Worm (Caenorhabditis elegans) whole organism, L1 larva: Measurements from ENCODE around the gene emre-1.
A peak's percentile ranks its signal among the peaks of the same experiment; 100 is the strongest.

Source experiments
- C34B4.2 ChIP-seq: sonication (generic microtip); optimal IDR thresholded peaks from 2 replicates; lab custom pipeline; 2017; ENCODE audit warnings: mild to moderate bottlenecking, missing genetic modification characterization, missing compliant biosample characterization
- F16B12.6 ChIP-seq: fragments of 150-350 bp; optimal IDR thresholded peaks from 2 replicates; lab custom pipeline; 2014; ENCODE audit warnings: missing biosample characterization, missing genetic modification characterization
- Y116A8C.19 ChIP-seq: sonication (generic microtip); optimal IDR thresholded peaks from 2 replicates; lab custom pipeline; 2016; ENCODE audit warnings: missing compliant biosample characterization, missing genetic modification characterization, borderline replicate concordance
- alr-1 ChIP-seq: fragments of 200-800 bp; sonication (Bioruptor generic); optimal IDR thresholded peaks from 2 replicates; lab custom pipeline; 2018; ENCODE audit warnings: borderline replicate concordance, mild to moderate bottlenecking, missing genetic modification characterization, missing compliant biosample characterization
- ama-1 ChIP-seq: fragments of 150-350 bp; optimal IDR thresholded peaks from 2 replicates; lab custom pipeline; 2014
- blmp-1 ChIP-seq: fragments of 150-350 bp; optimal IDR thresholded peaks from 2 replicates; lab custom pipeline; 2014; ENCODE audit warnings: missing biosample characterization, missing genetic modification characterization
- ceh-63 ChIP-seq: fragments of 200-800 bp; sonication (Bioruptor generic); optimal IDR thresholded peaks from 2 replicates; lab custom pipeline; 2018; ENCODE audit warnings: mild to moderate bottlenecking, missing genetic modification characterization, missing compliant biosample characterization
- ceh-8 ChIP-seq: fragments of 200-800 bp; sonication (Bioruptor generic); optimal IDR thresholded peaks from 2 replicates; lab custom pipeline; 2018; ENCODE audit warnings: mild to moderate bottlenecking, missing genetic modification characterization, moderate library complexity, missing compliant biosample characterization
- ceh-88 ChIP-seq: fragments of 200-800 bp; sonication (Bioruptor generic); IDR thresholded peaks from 2 replicates; pipeline ENCODE4 v1.3.6; 2022; ENCODE audit warnings: missing genetic modification characterization, missing compliant biosample characterization
- ces-1 ChIP-seq: fragments of 150-350 bp; optimal IDR thresholded peaks from 2 replicates; lab custom pipeline; 2014; ENCODE audit warnings: missing biosample characterization, missing genetic modification reagents, missing genetic modification characterization
- dsc-1 ChIP-seq: sonication (generic microtip); optimal IDR thresholded peaks from 2 replicates; lab custom pipeline; 2016; ENCODE audit warnings: mild to moderate bottlenecking, missing genetic modification characterization, missing compliant biosample characterization
- efl-1 ChIP-seq, 4 experiments: fragments of 150-350 bp; optimal IDR thresholded peaks in 3 of 4; peaks in 1 of 4; 1 replicate in 1 of 4; 2 replicates in 3 of 4; lab custom pipeline; 2014; ENCODE audit warnings: missing biosample characterization in 2 of 4, missing genetic modification characterization in 2 of 4, missing genetic modification reagents in 2 of 4
- efl-3 ChIP-seq: fragments of 200-800 bp; sonication (Bioruptor generic); optimal IDR thresholded peaks from 2 replicates; lab custom pipeline; 2018; ENCODE audit warnings: mild to moderate bottlenecking, missing genetic modification characterization, missing compliant biosample characterization
- egl-13 ChIP-seq: sonication (generic microtip); optimal IDR thresholded peaks from 2 replicates; lab custom pipeline; 2016; ENCODE audit warnings: missing genotype, missing genetic modification reagents, missing genetic modification characterization, missing compliant biosample characterization
- egl-27 ChIP-seq, 2 experiments: fragments of 150-350 bp in 1 of 2; sonication (generic microtip); optimal IDR thresholded peaks; 3 replicates each; lab custom pipeline; 2017 to 2018; ENCODE audit warnings: missing biosample characterization in 2 of 2, missing genetic modification characterization in 2 of 2, missing genetic modification reagents in 2 of 2
- fkh-4 ChIP-seq: sonication (generic microtip); optimal IDR thresholded peaks from 2 replicates; lab custom pipeline; 2016; ENCODE audit warnings: missing compliant biosample characterization, missing genetic modification characterization, borderline replicate concordance
- hlh-17 ChIP-seq: fragments of 200-800 bp; sonication (Bioruptor generic); optimal IDR thresholded peaks from 2 replicates; lab custom pipeline; 2018; ENCODE audit warnings: missing genetic modification characterization, mild to moderate bottlenecking, missing compliant biosample characterization, moderate library complexity, borderline replicate concordance
- hpl-2 ChIP-seq: fragments of 150-350 bp; optimal IDR thresholded peaks from 2 replicates; lab custom pipeline; 2014; ENCODE audit warnings: missing biosample characterization, missing genetic modification reagents, missing genetic modification characterization
- jun-1 ChIP-seq: fragments of 150-350 bp; optimal IDR thresholded peaks from 2 replicates; lab custom pipeline; 2014; ENCODE audit warnings: missing biosample characterization, missing genetic modification reagents, missing genetic modification characterization
- lin-13 ChIP-seq: fragments of 150-350 bp; optimal IDR thresholded peaks from 2 replicates; lab custom pipeline; 2014; ENCODE audit warnings: missing biosample characterization, missing genetic modification reagents, missing genetic modification characterization
- lin-14 ChIP-seq: fragments of 200-800 bp; sonication (Bioruptor generic); optimal IDR thresholded peaks from 2 replicates; lab custom pipeline; 2018; ENCODE audit warnings: mild to moderate bottlenecking, missing genetic modification characterization, moderate library complexity, missing compliant biosample characterization
- lsy-2 ChIP-seq, 2 experiments: fragments of 150-350 bp; optimal IDR thresholded peaks; 2 replicates each; lab custom pipeline; 2014; ENCODE audit warnings: missing biosample characterization in 2 of 2, missing genetic modification characterization in 2 of 2
- mab-9 ChIP-seq: fragments of 200-800 bp; sonication (Bioruptor generic); IDR thresholded peaks from 2 replicates; pipeline ENCODE4 v1.3.6; 2022; ENCODE audit warnings: missing genetic modification reagents, missing genetic modification characterization, missing compliant biosample characterization
- mdl-1 ChIP-seq, 2 experiments: fragments of 150-350 bp; optimal IDR thresholded peaks; 2 replicates each; lab custom pipeline; 2014 to 2017; ENCODE audit warnings: missing biosample characterization in 2 of 2, missing genetic modification characterization in 2 of 2, inconsistent platforms in 1 of 2
- nhr-11 ChIP-seq: fragments of 150-350 bp; optimal IDR thresholded peaks from 2 replicates; lab custom pipeline; 2014; ENCODE audit warnings: missing biosample characterization, missing genetic modification characterization
- nhr-12 ChIP-seq: sonication (generic microtip); optimal IDR thresholded peaks from 2 replicates; lab custom pipeline; 2017; ENCODE audit warnings: missing biosample characterization, missing genetic modification characterization
- nhr-20 ChIP-seq: sonication (generic microtip); optimal IDR thresholded peaks from 2 replicates; lab custom pipeline; 2016; ENCODE audit warnings: mild to moderate bottlenecking, missing genetic modification characterization, missing compliant biosample characterization
- nhr-237 ChIP-seq: fragments of 150-350 bp; optimal IDR thresholded peaks from 2 replicates; lab custom pipeline; 2014; ENCODE audit warnings: missing biosample characterization, missing genetic modification characterization
- nhr-28 ChIP-seq: fragments of 150-350 bp; optimal IDR thresholded peaks from 2 replicates; lab custom pipeline; 2014; ENCODE audit warnings: missing biosample characterization, missing genetic modification characterization
- nhr-47 ChIP-seq: sonication (generic microtip); optimal IDR thresholded peaks from 2 replicates; lab custom pipeline; 2016; ENCODE audit warnings: mild to moderate bottlenecking, missing genetic modification characterization, moderate library complexity, missing compliant biosample characterization
- nhr-71 ChIP-seq: sonication (generic microtip); optimal IDR thresholded peaks from 2 replicates; lab custom pipeline; 2016; ENCODE audit warnings: mild to moderate bottlenecking, missing genetic modification characterization, moderate library complexity, missing compliant biosample characterization
- nhr-77 ChIP-seq: fragments of 150-350 bp; optimal IDR thresholded peaks from 2 replicates; lab custom pipeline; 2014; ENCODE audit warnings: missing biosample characterization, missing genetic modification characterization
- nhr-85 ChIP-seq: sonication (generic microtip); peaks from one replicate; lab custom pipeline; 2016; ENCODE audit warnings: missing genetic modification characterization, inconsistent platforms, missing compliant biosample characterization
- pag-3 ChIP-seq: sonication (generic microtip); optimal IDR thresholded peaks from 2 replicates; lab custom pipeline; 2017; ENCODE audit warnings: missing genetic modification characterization, mild to moderate bottlenecking, missing compliant biosample characterization, antibody characterized with exemption, borderline replicate concordance; ENCODE audit not compliant: insufficient read depth
- pax-3 ChIP-seq: fragments of 200-800 bp; sonication (Bioruptor generic); optimal IDR thresholded peaks from 2 replicates; lab custom pipeline; 2018; ENCODE audit warnings: mild to moderate bottlenecking, missing genetic modification characterization, moderate library complexity, missing compliant biosample characterization
- rnt-1 ChIP-seq: sonication (generic microtip); optimal IDR thresholded peaks from 2 replicates; lab custom pipeline; 2016; ENCODE audit warnings: mild to moderate bottlenecking, missing genetic modification characterization, moderate library complexity, missing compliant biosample characterization
- skn-1 ChIP-seq: fragments of 150-350 bp; optimal IDR thresholded peaks from 2 replicates; lab custom pipeline; 2014; ENCODE audit warnings: missing biosample characterization, missing genetic modification characterization
- sox-4 ChIP-seq: sonication (generic microtip); optimal IDR thresholded peaks from 2 replicates; lab custom pipeline; 2016; ENCODE audit warnings: missing genetic modification characterization, missing compliant biosample characterization
- sptf-1 ChIP-seq: fragments of 150-350 bp; optimal IDR thresholded peaks from 2 replicates; lab custom pipeline; 2014; ENCODE audit warnings: missing biosample characterization, missing genetic modification characterization
- sup-37 ChIP-seq: fragments of 200-800 bp; sonication (Bioruptor generic); optimal IDR thresholded peaks from 2 replicates; lab custom pipeline; 2018; ENCODE audit warnings: mild to moderate bottlenecking, missing genetic modification characterization, missing compliant biosample characterization
- swsn-7 ChIP-seq: sonication (generic microtip); optimal IDR thresholded peaks from 2 replicates; lab custom pipeline; 2016; ENCODE audit warnings: missing genetic modification characterization, missing compliant biosample characterization
- tbx-2 ChIP-seq: sonication (generic microtip); optimal IDR thresholded peaks from 2 replicates; lab custom pipeline; 2016; ENCODE audit warnings: missing genetic modification characterization, missing compliant biosample characterization
- tlp-1 ChIP-seq: fragments of 150-350 bp; optimal IDR thresholded peaks from 2 replicates; lab custom pipeline; 2014; ENCODE audit warnings: missing biosample characterization, missing genetic modification characterization
- unc-130 ChIP-seq: fragments of 150-350 bp; optimal IDR thresholded peaks from 2 replicates; lab custom pipeline; 2017; ENCODE audit warnings: missing biosample characterization, missing genetic modification characterization, inconsistent platforms
- unc-62 ChIP-seq: fragments of 150-350 bp; optimal IDR thresholded peaks from 2 replicates; lab custom pipeline; 2014; ENCODE audit warnings: missing biosample characterization, missing genetic modification reagents, missing genetic modification characterization
- unc-86 ChIP-seq: sonication (generic microtip); optimal IDR thresholded peaks from 2 replicates; lab custom pipeline; 2016; ENCODE audit warnings: missing genetic modification characterization, missing compliant biosample characterization
- unc-98 ChIP-seq: fragments of 200-800 bp; sonication (Bioruptor generic); IDR thresholded peaks from 2 replicates; pipeline ENCODE4 v1.3.6; 2022; ENCODE audit warnings: missing genetic modification characterization, missing compliant biosample characterization
- xbp-1 ChIP-seq: sonication (generic microtip); optimal IDR thresholded peaks from 2 replicates; lab custom pipeline; 2016; ENCODE audit warnings: missing genetic modification characterization, missing compliant biosample characterization

Gene emre-1

ce11 chrX:14973085-14973484 lies 6.4 kb upstream of the emre-1 start:
- no peak for TF ChIP-seq Y116A8C.19 (tag; lab: Kevin White, UChicago)
- no peak for TF ChIP-seq efl-1 (optimal IDR thresholded peaks at IDR 0.05; lab: Kevin White, UChicago)
- peak in 1 of 2 experiments; percentile 89 for TF ChIP-seq efl-1 (GFP tag; optimal IDR thresholded peaks at IDR 0.05 in 1 of 2; lab: Kevin White, UChicago)
- TF ChIP-seq nhr-85 (tag; lab: Kevin White, UChicago): peak; percentile 54
- TF ChIP-seq nhr-20: no peak
- no peak for TF ChIP-seq unc-130 (tag; lab: Kevin White, UChicago)
- no peak for TF ChIP-seq egl-13 (tag; lab: Kevin White, UChicago)
- no peak for TF ChIP-seq ceh-88 (GFP tag; lab: Robert Waterston, UW)
- no peak for TF ChIP-seq pag-3 (tag; lab: Kevin White, UChicago)
- no peak for TF ChIP-seq nhr-47
- TF ChIP-seq nhr-237 (tag; lab: Kevin White, UChicago): no peak

ce11 chrX:14975467-14976167 lies 3.9 kb upstream of the emre-1 start, which contains the start of gene F20D1.3:
F20D1.3 (plus strand) TSS chrX:14976117.
- TF ChIP-seq skn-1 (tag; lab: Kevin White, UChicago) (peak; percentile 65), nhr-20 (peak; percentile 66), unc-130 (tag; lab: Kevin White, UChicago) (peak; percentile 34), lsy-2 (tag; optimal IDR thresholded peaks at IDR 0.05; lab: Kevin White, UChicago) (peak in 1 of 2 experiments; percentile 65), tbx-2 (peak; percentile 60), ceh-8 (GFP tag; lab: Kevin White, UChicago) (no peak), nhr-71 (tag; lab: Kevin White, UChicago) (peak; percentile 78), fkh-4 (tag; lab: Kevin White, UChicago) (no peak), C34B4.2 (tag; lab: Kevin White, UChicago) (no peak), sup-37 (GFP tag; lab: Kevin White, UChicago) (no peak), swsn-7 (tag; lab: Kevin White, UChicago) (peak; percentile 44), xbp-1 (tag; lab: Kevin White, UChicago) (peak; percentile 6), nhr-77 (peak; percentile 11), pag-3 (tag; lab: Kevin White, UChicago) (no peak), ceh-63 (no peak), hlh-17 (GFP tag; lab: Kevin White, UChicago) (no peak), ama-1 (lab: Kevin White, UChicago) (no peak), unc-98 (no peak), efl-1 (optimal IDR thresholded peaks at IDR 0.05; lab: Kevin White, UChicago) (peak; percentile 8 to 42), efl-1 (GFP tag; optimal IDR thresholded peaks at IDR 0.05 in 1 of 2; lab: Kevin White, UChicago) (peak in 1 of 2 experiments; percentile 15), unc-86 (tag; lab: Kevin White, UChicago) (no peak), nhr-237 (tag; lab: Kevin White, UChicago) (peak; percentile 26), jun-1 (peak; percentile 77), hpl-2 (GFP tag; lab: Kevin White, UChicago) (no peak), efl-3 (no peak), mab-9 (GFP tag; lab: Robert Waterston, UW) (no peak), F16B12.6 (tag; lab: Kevin White, UChicago) (no peak), rnt-1 (tag; lab: Kevin White, UChicago) (no peak), lin-14 (GFP tag; lab: Kevin White, UChicago) (peak; percentile 91), ces-1 (GFP tag; lab: Kevin White, UChicago) (no peak), egl-27 (tag; optimal IDR thresholded peaks at IDR 0.05; lab: Kevin White, UChicago) (no peak), dsc-1 (peak; percentile 14), sox-4 (tag; lab: Kevin White, UChicago) (no peak), blmp-1 (tag; lab: Kevin White, UChicago) (peak; percentile 60), tlp-1 (tag; lab: Kevin White, UChicago) (no peak), sptf-1 (tag; lab: Kevin White, UChicago) (no peak), nhr-11 (tag; lab: Kevin White, UChicago) (no peak), mdl-1 (tag; optimal IDR thresholded peaks at IDR 0.05; lab: Kevin White, UChicago) (peak in 1 of 2 experiments; percentile 34), alr-1 (tag; lab: Kevin White, UChicago) (no peak), unc-62 (GFP tag; lab: Kevin White, UChicago) (no peak), nhr-12 (no peak), nhr-28 (tag; lab: Kevin White, UChicago) (no peak), pax-3 (tag; lab: Kevin White, UChicago) (no peak), lin-13 (GFP tag; lab: Kevin White, UChicago) (peak; percentile 72)
